Fruit fly (Drosophila melanogaster): Measurements from ENCODE around the gene CG42828.

DNA sequence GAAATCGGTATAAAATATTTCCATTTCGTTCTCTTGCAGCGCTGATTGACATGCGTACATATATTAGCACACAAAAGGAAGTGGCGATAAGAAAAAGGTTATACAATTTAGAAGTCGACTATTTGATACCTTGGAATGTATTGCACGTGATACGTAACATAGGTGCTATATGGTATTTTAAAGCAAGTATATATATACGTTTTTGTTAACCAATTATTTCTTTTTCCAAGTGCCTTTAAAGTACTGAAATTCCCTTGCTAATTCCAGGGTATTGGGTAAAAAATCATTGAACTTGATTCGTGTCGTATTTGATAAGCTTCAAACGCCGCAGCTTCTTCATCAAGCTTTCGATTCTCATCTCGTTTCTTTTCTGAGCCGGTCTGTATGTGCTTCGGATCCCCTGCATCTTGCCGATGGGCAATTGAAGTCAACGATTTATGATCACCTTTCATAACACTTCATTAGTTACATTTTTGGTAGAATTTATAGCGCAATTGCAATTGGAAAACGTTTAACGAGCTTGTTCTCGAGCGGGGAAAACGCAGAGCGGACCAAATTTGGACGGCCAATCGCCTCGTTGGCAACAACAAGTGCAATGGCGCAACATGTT, 9.9 kb upstream of the CG42828 start, which contains the start of gene CG4408:
- TF ChIP-seq usp (GFP tag; optimal IDR thresholded peaks at IDR 0.05) = no peak
- peak; percentile 91 for TF ChIP-seq pan (optimal IDR thresholded peaks at IDR 0.05)
